Worm (Caenorhabditis elegans) whole organism, young adult: ENCODE results near the gene hum-10.

ENCODE experiments used
- B0336.3 ChIP-seq: fragments of 200-800 bp; sonication (Bioruptor generic); IDR thresholded peaks from 2 replicates; pipeline ENCODE4 v1.3.6; 2022; ENCODE audit warnings: missing genetic modification characterization, missing compliant biosample characterization
- C17E4.6 ChIP-seq: fragments of 200-800 bp; sonication (Bioruptor generic); IDR thresholded peaks from 2 replicates; pipeline ENCODE4 v1.3.6; 2022; ENCODE audit warnings: missing genetic modification reagents, missing genetic modification characterization, missing compliant biosample characterization
- D2030.7 ChIP-seq: fragments of 200-800 bp; sonication (Bioruptor generic); IDR thresholded peaks from 2 replicates; pipeline ENCODE4 v1.3.6; 2022; ENCODE audit warnings: missing genetic modification reagents, missing genetic modification characterization, missing compliant biosample characterization
- F23B12.7 ChIP-seq: sonication (generic microtip); optimal IDR thresholded peaks from 2 replicates; lab custom pipeline; 2017; ENCODE audit warnings: missing genetic modification characterization, mild to moderate bottlenecking, missing compliant biosample characterization, antibody characterized with exemption, moderate library complexity; ENCODE audit not compliant: insufficient read depth
- F33H1.4 ChIP-seq: fragments of 200-800 bp; sonication (Bioruptor generic); IDR thresholded peaks from 2 replicates; pipeline ENCODE4 v1.3.6; 2022; ENCODE audit warnings: missing genetic modification reagents, missing genetic modification characterization, missing compliant biosample characterization
- F39B2.1 ChIP-seq: fragments of 200-800 bp; sonication (Bioruptor generic); IDR thresholded peaks from 2 replicates; pipeline ENCODE4 v1.3.6; 2022; ENCODE audit warnings: missing genetic modification reagents, missing genetic modification characterization, missing compliant biosample characterization
- F52B5.7 ChIP-seq: sonication (generic microtip); optimal IDR thresholded peaks from 2 replicates; lab custom pipeline; 2016; ENCODE audit warnings: mild to moderate bottlenecking, missing genetic modification characterization, missing compliant biosample characterization
- F57C9.4 ChIP-seq: sonication (generic microtip); optimal IDR thresholded peaks from 2 replicates; lab custom pipeline; 2017; ENCODE audit warnings: mild to moderate bottlenecking, missing genetic modification characterization, missing compliant biosample characterization
- T07F8.4 ChIP-seq: sonication (generic microtip); optimal IDR thresholded peaks from 2 replicates; lab custom pipeline; 2016; ENCODE audit warnings: mild to moderate bottlenecking, missing genetic modification characterization, moderate library complexity, missing compliant biosample characterization
- Y53F4B.3 ChIP-seq: fragments of 200-800 bp; sonication (Bioruptor generic); IDR thresholded peaks from 2 replicates; pipeline ENCODE4 v1.3.6; 2022; ENCODE audit warnings: missing genetic modification reagents, missing genetic modification characterization, missing compliant biosample characterization
- Y79H2A.3 ChIP-seq: fragments of 200-800 bp; sonication (Bioruptor generic); conservative IDR thresholded peaks from 2 replicates; pipeline ENCODE4 v1.3.6; 2022; ENCODE audit warnings: missing genetic modification reagents, missing genetic modification characterization, missing compliant biosample characterization
- ama-1 ChIP-seq, 3 experiments: fragments of 150-350 bp in 1 of 3; sonication (generic microtip) in 2 of 3; optimal IDR thresholded peaks; 2 replicates each; lab custom pipeline; 2014 to 2018; ENCODE audit warnings: missing biosample characterization in 2 of 3, missing genetic modification characterization in 2 of 3, missing genetic modification reagents in 2 of 3
- ccch-3 ChIP-seq: fragments of 200-800 bp; sonication (Bioruptor generic); optimal IDR thresholded peaks from 2 replicates; lab custom pipeline; 2018; ENCODE audit warnings: mild to moderate bottlenecking, missing genetic modification characterization, missing compliant biosample characterization
- cebp-1 ChIP-seq, 2 experiments: fragments of 200-800 bp in 1 of 2; sonication (Bioruptor generic) in 1 of 2; sonication (generic microtip) in 1 of 2; IDR thresholded peaks in 1 of 2; optimal IDR thresholded peaks in 1 of 2; 2 replicates each; pipeline versions ENCODE4 v1.3.6 to Lab custom; 2017 to 2022; ENCODE audit warnings: missing compliant biosample characterization in 2 of 2, missing genetic modification characterization in 2 of 2, mild to moderate bottlenecking in 1 of 2, missing genetic modification reagents in 1 of 2, moderate library complexity in 1 of 2
- chd-7 ChIP-seq: sonication (generic microtip); optimal IDR thresholded peaks from 2 replicates; lab custom pipeline; 2016; ENCODE audit warnings: mild to moderate bottlenecking, missing genetic modification characterization, moderate library complexity, missing compliant biosample characterization
- dox-1 ChIP-seq: fragments of 200-800 bp; sonication (Bioruptor generic); IDR thresholded peaks from 2 replicates; pipeline ENCODE4 v1.3.6; 2022; ENCODE audit warnings: missing genetic modification reagents, missing genetic modification characterization, missing compliant biosample characterization
- efl-1 ChIP-seq: fragments of 150-350 bp; optimal IDR thresholded peaks from 2 replicates; lab custom pipeline; 2014; ENCODE audit warnings: missing biosample characterization, missing genetic modification reagents, missing genetic modification characterization
- ets-4 ChIP-seq: fragments of 200-800 bp; sonication (Bioruptor generic); optimal IDR thresholded peaks from 2 replicates; lab custom pipeline; 2018; ENCODE audit warnings: mild to moderate bottlenecking, missing genetic modification characterization, missing compliant biosample characterization
- fkh-3 ChIP-seq: sonication (generic microtip); optimal IDR thresholded peaks from 2 replicates; lab custom pipeline; 2016; ENCODE audit warnings: mild to moderate bottlenecking, missing genetic modification characterization, missing compliant biosample characterization
- him-1 ChIP-seq: sonication (generic microtip); optimal IDR thresholded peaks from 2 replicates; lab custom pipeline; 2016; ENCODE audit warnings: missing genotype, missing genetic modification reagents, missing genetic modification characterization, missing compliant biosample characterization
- hsf-1 ChIP-seq: fragments of 200-800 bp; sonication (Bioruptor generic); IDR thresholded peaks from 2 replicates; pipeline ENCODE4 v1.3.6; 2022; ENCODE audit warnings: missing genetic modification reagents, missing genetic modification characterization, missing compliant biosample characterization
- let-607 ChIP-seq, 2 experiments: fragments of 200-800 bp in 1 of 2; sonication (Bioruptor generic) in 1 of 2; sonication (generic microtip) in 1 of 2; optimal IDR thresholded peaks; 2 replicates each; lab custom pipeline; 2016 to 2018; ENCODE audit warnings: mild to moderate bottlenecking in 2 of 2, missing compliant biosample characterization in 2 of 2, missing genetic modification characterization in 2 of 2, moderate library complexity in 2 of 2, missing genotype in 1 of 2
- lin-54 ChIP-seq: fragments of 200-800 bp; sonication (Bioruptor generic); optimal IDR thresholded peaks from 2 replicates; lab custom pipeline; 2018; ENCODE audit warnings: mild to moderate bottlenecking, missing genetic modification characterization, missing compliant biosample characterization
- lir-1 ChIP-seq: fragments of 200-800 bp; sonication (Bioruptor generic); conservative IDR thresholded peaks from 2 replicates; pipeline ENCODE4 v1.3.6; 2022; ENCODE audit warnings: missing genetic modification reagents, missing genetic modification characterization, missing compliant biosample characterization
- lsy-27 ChIP-seq: sonication (generic microtip); optimal IDR thresholded peaks from 2 replicates; lab custom pipeline; 2017; ENCODE audit warnings: missing genetic modification characterization, mild to moderate bottlenecking, missing compliant biosample characterization, antibody characterized with exemption, missing genotype, borderline replicate concordance; ENCODE audit not compliant: insufficient read depth
- madf-10 ChIP-seq: sonication (generic microtip); optimal IDR thresholded peaks from 2 replicates; lab custom pipeline; 2016; ENCODE audit warnings: mild to moderate bottlenecking, missing genetic modification characterization, missing compliant biosample characterization
- madf-8 ChIP-seq: fragments of 200-800 bp; sonication (Bioruptor generic); conservative IDR thresholded peaks from 2 replicates; pipeline ENCODE4 v1.3.6; 2022; ENCODE audit warnings: missing genetic modification reagents, missing genetic modification characterization, missing compliant biosample characterization
- mcd-1 ChIP-seq: fragments of 200-800 bp; sonication (Bioruptor generic); IDR thresholded peaks from 2 replicates; pipeline ENCODE4 v1.3.6; 2022; ENCODE audit warnings: missing genetic modification reagents, missing genetic modification characterization, missing compliant biosample characterization
- mxl-1 ChIP-seq: sonication (generic microtip); optimal IDR thresholded peaks from 2 replicates; lab custom pipeline; 2016; ENCODE audit warnings: missing genetic modification characterization, missing compliant biosample characterization
- nfyb-1 ChIP-seq: fragments of 200-800 bp; sonication (Bioruptor generic); IDR thresholded peaks from 2 replicates; pipeline ENCODE4 v1.3.6; 2022; ENCODE audit warnings: missing genetic modification reagents, missing genetic modification characterization, missing compliant biosample characterization
- nhr-90 ChIP-seq: sonication (generic microtip); optimal IDR thresholded peaks from 2 replicates; lab custom pipeline; 2016; ENCODE audit warnings: missing genotype, mild to moderate bottlenecking, missing genetic modification characterization, missing compliant biosample characterization
- pbrm-1 ChIP-seq: fragments of 200-800 bp; sonication (Bioruptor generic); IDR thresholded peaks from 2 replicates; pipeline ENCODE4 v1.3.6; 2022; ENCODE audit warnings: missing genetic modification reagents, missing genetic modification characterization, missing compliant biosample characterization
- snpc-1.1 ChIP-seq: sonication (generic microtip); optimal IDR thresholded peaks from 2 replicates; lab custom pipeline; 2017; ENCODE audit warnings: missing genetic modification characterization, mild to moderate bottlenecking, missing compliant biosample characterization, antibody characterized with exemption, moderate library complexity, missing genotype, missing genetic modification reagents; ENCODE audit not compliant: insufficient read depth
- snpc-1.3 ChIP-seq: sonication (generic microtip); optimal IDR thresholded peaks from 2 replicates; lab custom pipeline; 2017; ENCODE audit warnings: missing genetic modification characterization, mild to moderate bottlenecking, missing compliant biosample characterization, antibody characterized with exemption, moderate library complexity, missing genotype, missing genetic modification reagents; ENCODE audit not compliant: insufficient read depth
- snpc-4 ChIP-seq, 5 experiments: fragments of 150-350 bp in 1 of 5; sonication (generic microtip) in 4 of 5; optimal IDR thresholded peaks; 2 replicates each; lab custom pipeline; 2014 to 2018; ENCODE audit warnings: missing genetic modification characterization in 5 of 5, missing biosample characterization in 3 of 5, antibody characterized with exemption in 2 of 5, mild to moderate bottlenecking in 2 of 5, missing compliant biosample characterization in 2 of 5, missing genotype in 2 of 5, moderate library complexity in 2 of 5, missing genetic modification reagents in 1 of 5
- somi-1 ChIP-seq: fragments of 200-800 bp; sonication (Bioruptor generic); optimal IDR thresholded peaks from 2 replicates; lab custom pipeline; 2018; ENCODE audit warnings: mild to moderate bottlenecking, missing genetic modification characterization, missing compliant biosample characterization
- tbp1 ChIP-seq: fragments of 200-800 bp; sonication (Bioruptor generic); optimal IDR thresholded peaks from 2 replicates; lab custom pipeline; 2018; ENCODE audit warnings: mild to moderate bottlenecking, missing genetic modification characterization, missing compliant biosample characterization
- tbx-9 ChIP-seq: sonication (generic microtip); optimal IDR thresholded peaks from 2 replicates; lab custom pipeline; 2016; ENCODE audit warnings: borderline replicate concordance, missing genetic modification characterization, inconsistent platforms, missing compliant biosample characterization
- xnd-1 ChIP-seq: sonication (generic microtip); optimal IDR thresholded peaks from 2 replicates; lab custom pipeline; 2016; ENCODE audit warnings: missing genotype, missing genetic modification reagents, missing genetic modification characterization, missing compliant biosample characterization
- zfh-2 ChIP-seq: fragments of 200-800 bp; sonication (Bioruptor generic); conservative IDR thresholded peaks from 2 replicates; pipeline ENCODE4 v1.3.6; 2022; ENCODE audit warnings: missing genetic modification reagents, missing genetic modification characterization, missing compliant biosample characterization
- zim-3 ChIP-seq: sonication (generic microtip); optimal IDR thresholded peaks from 2 replicates; lab custom pipeline; 2017; ENCODE audit warnings: mild to moderate bottlenecking, missing genetic modification characterization, moderate library complexity, missing compliant biosample characterization
- ztf-22 ChIP-seq: fragments of 200-800 bp; sonication (Bioruptor generic); optimal IDR thresholded peaks from 2 replicates; lab custom pipeline; 2018; ENCODE audit warnings: mild to moderate bottlenecking, missing genetic modification characterization, moderate library complexity, missing compliant biosample characterization
- ztf-25 ChIP-seq: fragments of 200-800 bp; sonication (Bioruptor generic); IDR thresholded peaks from 2 replicates; pipeline ENCODE4 v1.3.6; 2022; ENCODE audit warnings: missing genetic modification reagents, missing genetic modification characterization, missing compliant biosample characterization
- ztf-26 ChIP-seq: sonication (generic microtip); optimal IDR thresholded peaks from 2 replicates; lab custom pipeline; 2017; ENCODE audit warnings: missing genetic modification characterization, missing compliant biosample characterization
- ztf-28 ChIP-seq: fragments of 200-800 bp; sonication (Bioruptor generic); IDR thresholded peaks from 2 replicates; pipeline ENCODE4 v1.3.6; 2022; ENCODE audit warnings: missing genetic modification reagents, missing genetic modification characterization, missing compliant biosample characterization
- ztf-3 ChIP-seq: fragments of 200-800 bp; sonication (Bioruptor generic); optimal IDR thresholded peaks from 2 replicates; lab custom pipeline; 2018; ENCODE audit warnings: mild to moderate bottlenecking, missing genetic modification characterization, missing compliant biosample characterization

Gene hum-10

DNA sequence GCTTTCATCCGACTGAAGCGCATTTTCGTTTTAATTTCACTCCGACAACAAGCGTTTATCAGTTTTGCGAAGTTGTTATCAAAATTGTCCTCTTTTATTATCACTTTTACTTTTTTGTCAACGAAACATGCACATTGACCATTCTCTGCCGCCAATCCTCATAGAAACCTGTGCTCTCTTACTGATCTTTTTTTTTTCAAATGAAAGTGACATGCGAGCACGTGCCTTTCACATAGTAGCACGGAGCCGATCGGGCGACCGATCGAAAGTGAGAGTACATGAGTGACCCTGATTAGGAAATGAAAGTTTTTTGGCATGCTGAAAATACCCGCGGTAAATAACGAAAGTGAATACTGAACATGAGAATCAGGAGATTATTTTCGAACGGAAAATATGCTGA is 12.0 kb upstream of the hum-10 start (continued):
- TF ChIP-seq lin-54 (GFP tag; lab: Kevin White, UChicago) (no peak), cebp-1 (GFP tag; IDR thresholded peaks at IDR 0.05; lab: Robert Waterston, UW) (0 out of 2 replicates have a peak, but pooled peaks have one; percentile 23), cebp-1 (tag; optimal IDR thresholded peaks at IDR 0.05; lab: Kevin White, UChicago) (peak; percentile 65), Y53F4B.3 (GFP tag; lab: Robert Waterston, UW) (no peak), hsf-1 (no peak), ccch-3 (GFP tag; lab: Kevin White, UChicago) (no peak), tbx-9 (tag; lab: Kevin White, UChicago) (no peak), nhr-90 (peak; percentile 51), snpc-4 (GFP tag; optimal IDR thresholded peaks at IDR 0.05; lab: Kevin White, UChicago) (no peak), snpc-4 (tag; optimal IDR thresholded peaks at IDR 0.05; lab: Kevin White, UChicago) (no peak), ztf-25 (GFP tag; lab: Robert Waterston, UW) (no peak), pbrm-1 (GFP tag; lab: Robert Waterston, UW) (no peak), chd-7 (no peak), ztf-26 (tag; lab: Kevin White, UChicago) (no peak), T07F8.4 (tag; lab: Kevin White, UChicago) (no peak), ztf-22 (GFP tag; lab: Kevin White, UChicago) (peak; percentile 89), snpc-1.1 (tag; lab: Kevin White, UChicago) (no peak), ets-4 (peak; percentile 31), ztf-3 (GFP tag; lab: Kevin White, UChicago) (no peak), efl-1 (no peak), madf-10 (tag; lab: Kevin White, UChicago) (peak; percentile 36), zfh-2 (GFP tag; lab: Robert Waterston, UW) (no peak), xnd-1 (tag; lab: Kevin White, UChicago) (no peak), C17E4.6 (GFP tag; lab: Robert Waterston, UW) (no peak), F23B12.7 (no peak), mxl-1 (no peak), F57C9.4 (tag; lab: Kevin White, UChicago) (no peak), dox-1 (GFP tag; lab: Robert Waterston, UW) (peak; percentile 61), let-607 (tag; optimal IDR thresholded peaks at IDR 0.05; lab: Kevin White, UChicago) (peak in 1 of 2 experiments; percentile 72), F39B2.1 (GFP tag; lab: Robert Waterston, UW) (no peak), ztf-28 (GFP tag; lab: Robert Waterston, UW) (no peak), Y79H2A.3 (GFP tag; lab: Robert Waterston, UW) (no peak), zim-3 (tag; lab: Kevin White, UChicago) (no peak), nfyb-1 (peak; percentile 65; the same call in 1 of the 2 replicates), F33H1.4 (no peak), ama-1 (optimal IDR thresholded peaks at IDR 0.05; lab: Kevin White, UChicago) (no peak), ama-1 (GFP tag; optimal IDR thresholded peaks at IDR 0.05; lab: Kevin White, UChicago) (no peak), snpc-1.3 (no peak), B0336.3 (peak; percentile 68), tbp1 (GFP tag; lab: Kevin White, UChicago) (peak; percentile 41), madf-8 (GFP tag; lab: Robert Waterston, UW) (no peak), somi-1 (no peak), lsy-27 (tag; lab: Kevin White, UChicago) (no peak), F52B5.7 (tag; lab: Kevin White, UChicago) (no peak), mcd-1 (GFP tag; lab: Robert Waterston, UW) (no peak), D2030.7 (GFP tag; lab: Robert Waterston, UW) (no peak), fkh-3 (no peak), him-1 (no peak), lir-1 (GFP tag; lab: Robert Waterston, UW) (peak; percentile 22; the same call in 1 of the 2 replicates)
